Worm (Caenorhabditis elegans): ENCODE results near the gene D2023.1.

ce11 chrV:11825662-11826061, 36.3 kb downstream of the D2023.1 start, which contains the start of gene D2023.4:
- no peak for TF ChIP-seq nhr-77 (tag; optimal IDR thresholded peaks at IDR 0.05)
- no peak for TF ChIP-seq nhr-11 (tag; optimal IDR thresholded peaks at IDR 0.05)

Measured in whole organism, L1 larva.